Worm (Caenorhabditis elegans) whole organism, L4 larva: ENCODE results near the gene C06H5.14.

Experiments
- D1046.2 ChIP-seq: fragments of 200-800 bp; sonication (Bioruptor generic); IDR thresholded peaks from 2 replicates; pipeline ENCODE4 v1.3.6; 2022; ENCODE audit warnings: missing genetic modification characterization, missing compliant biosample characterization
- F10B5.3 ChIP-seq: sonication (generic microtip); optimal IDR thresholded peaks from 2 replicates; lab custom pipeline; 2016; ENCODE audit warnings: mild to moderate bottlenecking, missing genetic modification characterization, missing compliant biosample characterization
- F26F4.8 ChIP-seq: fragments of 200-800 bp; sonication (Bioruptor generic); conservative IDR thresholded peaks from 2 replicates; pipeline ENCODE4 v1.3.6; 2022; ENCODE audit warnings: missing genetic modification characterization, missing compliant biosample characterization
- T26A8.4 ChIP-seq: fragments of 200-800 bp; sonication (Bioruptor generic); IDR thresholded peaks from 2 replicates; pipeline ENCODE4 v1.3.6; 2022; ENCODE audit warnings: missing genetic modification characterization, missing compliant biosample characterization
- Y105C5A.15 ChIP-seq: fragments of 200-800 bp; sonication (Bioruptor generic); IDR thresholded peaks from 2 replicates; pipeline ENCODE4 v1.3.6; 2022; ENCODE audit warnings: missing genetic modification characterization, missing compliant biosample characterization
- Y48G9A.11 ChIP-seq: fragments of 200-800 bp; sonication (Bioruptor generic); IDR thresholded peaks from 2 replicates; pipeline ENCODE4 v1.3.6; 2022; ENCODE audit warnings: missing genetic modification reagents, missing genetic modification characterization, missing compliant biosample characterization
- aha-1 ChIP-seq: fragments of 150-350 bp; peaks from one replicate; lab custom pipeline; 2014; ENCODE audit warnings: missing biosample characterization, missing genetic modification characterization
- arid-1 ChIP-seq: fragments of 200-800 bp; sonication (Bioruptor generic); conservative IDR thresholded peaks from 2 replicates; pipeline ENCODE4 v1.3.6; 2022; ENCODE audit warnings: missing genetic modification reagents, missing genetic modification characterization, missing compliant biosample characterization
- ctbp-1 ChIP-seq: fragments of 200-800 bp; sonication (Bioruptor generic); IDR thresholded peaks from 2 replicates; pipeline ENCODE4 v1.3.6; 2022; ENCODE audit warnings: missing genetic modification reagents, missing genetic modification characterization, missing compliant biosample characterization
- daf-16 ChIP-seq, 3 experiments: sonication (generic microtip); optimal IDR thresholded peaks; 2 replicates each; lab custom pipeline; 2016 to 2017; ENCODE audit warnings: missing genetic modification characterization in 3 of 3, missing genetic modification reagents in 3 of 3, mild to moderate bottlenecking in 2 of 3, missing compliant biosample characterization in 2 of 3, missing biosample characterization in 1 of 3, moderate library complexity in 1 of 3
- daf-8 ChIP-seq: fragments of 200-800 bp; sonication (Bioruptor generic); IDR thresholded peaks from 2 replicates; pipeline ENCODE4 v1.3.6; 2022; ENCODE audit warnings: missing genetic modification characterization, missing compliant biosample characterization
- dmd-6 ChIP-seq: fragments of 200-800 bp; sonication (Bioruptor generic); IDR thresholded peaks from 2 replicates; pipeline ENCODE4 v1.3.6; 2022; ENCODE audit warnings: missing genetic modification reagents, missing genetic modification characterization, missing compliant biosample characterization
- dmd-8 ChIP-seq: fragments of 200-800 bp; sonication (Bioruptor generic); IDR thresholded peaks from 2 replicates; pipeline ENCODE4 v1.3.6; 2022; ENCODE audit warnings: missing genetic modification characterization, missing compliant biosample characterization
- dpl-1 ChIP-seq: fragments of 150-350 bp; optimal IDR thresholded peaks from 2 replicates; lab custom pipeline; 2014; ENCODE audit warnings: missing biosample characterization, missing genetic modification reagents, missing genetic modification characterization
- dve-1 ChIP-seq: sonication (generic microtip); optimal IDR thresholded peaks from 2 replicates; lab custom pipeline; 2017; ENCODE audit warnings: antibody characterized with exemption, mild to moderate bottlenecking, missing genetic modification characterization, missing compliant biosample characterization; ENCODE audit not compliant: insufficient read depth
- egl-27 ChIP-seq: sonication (generic microtip); optimal IDR thresholded peaks from 3 replicates; lab custom pipeline; 2017; ENCODE audit warnings: missing biosample characterization, missing genetic modification reagents, missing genetic modification characterization
- gei-8 ChIP-seq: fragments of 200-800 bp; sonication (Bioruptor generic); optimal IDR thresholded peaks from 2 replicates; lab custom pipeline; 2018; ENCODE audit warnings: mild to moderate bottlenecking, missing genetic modification characterization, missing compliant biosample characterization
- hif-1 ChIP-seq, 2 experiments: sonication (generic microtip); optimal IDR thresholded peaks; 2 replicates each; lab custom pipeline; 2016 to 2017; ENCODE audit warnings: missing compliant biosample characterization in 2 of 2, missing genetic modification characterization in 2 of 2, missing genetic modification reagents in 2 of 2, missing genotype in 2 of 2, mild to moderate bottlenecking in 1 of 2
- hlh-11 ChIP-seq: fragments of 200-800 bp; sonication (Bioruptor generic); optimal IDR thresholded peaks from 2 replicates; lab custom pipeline; 2018; ENCODE audit warnings: mild to moderate bottlenecking, missing genetic modification characterization, missing compliant biosample characterization
- lin-29 ChIP-seq: fragments of 200-800 bp; sonication (Bioruptor generic); IDR thresholded peaks from 2 replicates; pipeline ENCODE4 v1.3.6; 2022; ENCODE audit warnings: missing genetic modification reagents, missing genetic modification characterization, missing compliant biosample characterization
- madf-5 ChIP-seq, 2 experiments: fragments of 200-800 bp; sonication (Bioruptor generic); IDR thresholded peaks; 2 replicates each; pipeline ENCODE4 v1.3.6; 2022; ENCODE audit warnings: missing compliant biosample characterization in 2 of 2, missing genetic modification characterization in 2 of 2
- mdl-1 ChIP-seq, 2 experiments: fragments of 150-350 bp in 1 of 2; sonication (generic microtip) in 1 of 2; optimal IDR thresholded peaks; 2 replicates each; lab custom pipeline; 2014 to 2017; ENCODE audit warnings: missing biosample characterization in 2 of 2, missing genetic modification characterization in 2 of 2
- mep-1 ChIP-seq: fragments of 150-350 bp; sonication (generic microtip); optimal IDR thresholded peaks from 3 replicates; lab custom pipeline; 2014; ENCODE audit warnings: missing biosample characterization, missing genetic modification characterization
- mes-2 ChIP-seq: sonication (generic microtip); optimal IDR thresholded peaks from 2 replicates; lab custom pipeline; 2016; ENCODE audit warnings: missing genotype, mild to moderate bottlenecking, missing genetic modification characterization, missing compliant biosample characterization; ENCODE audit not compliant: poor library complexity, severe bottlenecking
- nhr-102 ChIP-seq: sonication (generic microtip); optimal IDR thresholded peaks from 2 replicates; lab custom pipeline; 2016; ENCODE audit warnings: mild to moderate bottlenecking, missing genetic modification characterization, moderate library complexity, missing compliant biosample characterization
- nhr-111 ChIP-seq: fragments of 200-800 bp; sonication (Bioruptor generic); optimal IDR thresholded peaks from 2 replicates; lab custom pipeline; 2018; ENCODE audit warnings: mild to moderate bottlenecking, missing genetic modification characterization, missing compliant biosample characterization
- nhr-25 ChIP-seq: sonication (generic microtip); optimal IDR thresholded peaks from 2 replicates; lab custom pipeline; 2017; ENCODE audit warnings: missing genetic modification characterization, mild to moderate bottlenecking, missing compliant biosample characterization, antibody characterized with exemption, moderate library complexity, borderline replicate concordance; ENCODE audit not compliant: insufficient read depth
- nhr-42 ChIP-seq: fragments of 200-800 bp; sonication (Bioruptor generic); IDR thresholded peaks from 2 replicates; pipeline ENCODE4 v1.3.6; 2022; ENCODE audit warnings: missing genetic modification characterization, missing compliant biosample characterization
- nhr-48 ChIP-seq: sonication (generic microtip); optimal IDR thresholded peaks from 2 replicates; lab custom pipeline; 2016; ENCODE audit warnings: mild to moderate bottlenecking, missing genetic modification characterization, missing compliant biosample characterization
- nhr-76 ChIP-seq: fragments of 150-350 bp; optimal IDR thresholded peaks from 2 replicates; lab custom pipeline; 2014; ENCODE audit warnings: missing biosample characterization, missing genetic modification characterization
- php-3 ChIP-seq: fragments of 200-800 bp; sonication (Bioruptor generic); IDR thresholded peaks from 2 replicates; pipeline ENCODE4 v1.3.6; 2022; ENCODE audit warnings: missing genetic modification reagents, missing genetic modification characterization, missing compliant biosample characterization
- rbr-2 ChIP-seq: sonication (generic microtip); optimal IDR thresholded peaks from 2 replicates; lab custom pipeline; 2016; ENCODE audit warnings: missing genotype, missing genetic modification characterization, missing compliant biosample characterization
- set-16 ChIP-seq: fragments of 200-800 bp; sonication (Bioruptor generic); IDR thresholded peaks from 2 replicates; pipeline ENCODE4 v1.3.6; 2022; ENCODE audit warnings: missing genetic modification reagents, missing genetic modification characterization, missing compliant biosample characterization
- skn-1 ChIP-seq: fragments of 150-350 bp; optimal IDR thresholded peaks from 2 replicates; lab custom pipeline; 2014; ENCODE audit warnings: missing biosample characterization, missing genetic modification characterization
- spr-1 ChIP-seq: sonication (generic microtip); optimal IDR thresholded peaks from 2 replicates; lab custom pipeline; 2016; ENCODE audit warnings: mild to moderate bottlenecking, missing genetic modification characterization, missing compliant biosample characterization
- spr-3 ChIP-seq: fragments of 200-800 bp; sonication (Bioruptor generic); optimal IDR thresholded peaks from 2 replicates; lab custom pipeline; 2018; ENCODE audit warnings: mild to moderate bottlenecking, missing genetic modification characterization, missing compliant biosample characterization
- unc-130 ChIP-seq: sonication (generic microtip); optimal IDR thresholded peaks from 2 replicates; lab custom pipeline; 2016; ENCODE audit warnings: missing genetic modification reagents, missing genetic modification characterization, missing compliant biosample characterization
- unc-62 ChIP-seq, 3 experiments: fragments of 150-350 bp in 1 of 3; sonication (generic microtip); optimal IDR thresholded peaks in 2 of 3; peaks in 1 of 3; 1 replicate in 1 of 3; 2 replicates in 2 of 3; lab custom pipeline; 2014 to 2017; ENCODE audit warnings: missing biosample characterization in 3 of 3, missing genetic modification characterization in 3 of 3, missing genetic modification reagents in 3 of 3, missing genotype in 1 of 3
- vab-7 ChIP-seq: fragments of 200-800 bp; sonication (Bioruptor generic); IDR thresholded peaks from 2 replicates; pipeline ENCODE4 v1.3.6; 2022; ENCODE audit warnings: missing genetic modification reagents, missing genetic modification characterization, missing compliant biosample characterization
- zfp-3 ChIP-seq: fragments of 200-800 bp; sonication (Bioruptor generic); conservative IDR thresholded peaks from 2 replicates; pipeline ENCODE4 v1.3.6; 2022; ENCODE audit warnings: missing genetic modification reagents, missing genetic modification characterization, missing compliant biosample characterization
- ztf-7 ChIP-seq: fragments of 150-350 bp; optimal IDR thresholded peaks from 2 replicates; lab custom pipeline; 2014; ENCODE audit warnings: missing biosample characterization, missing genetic modification characterization

C06H5.14 gene

DNA sequence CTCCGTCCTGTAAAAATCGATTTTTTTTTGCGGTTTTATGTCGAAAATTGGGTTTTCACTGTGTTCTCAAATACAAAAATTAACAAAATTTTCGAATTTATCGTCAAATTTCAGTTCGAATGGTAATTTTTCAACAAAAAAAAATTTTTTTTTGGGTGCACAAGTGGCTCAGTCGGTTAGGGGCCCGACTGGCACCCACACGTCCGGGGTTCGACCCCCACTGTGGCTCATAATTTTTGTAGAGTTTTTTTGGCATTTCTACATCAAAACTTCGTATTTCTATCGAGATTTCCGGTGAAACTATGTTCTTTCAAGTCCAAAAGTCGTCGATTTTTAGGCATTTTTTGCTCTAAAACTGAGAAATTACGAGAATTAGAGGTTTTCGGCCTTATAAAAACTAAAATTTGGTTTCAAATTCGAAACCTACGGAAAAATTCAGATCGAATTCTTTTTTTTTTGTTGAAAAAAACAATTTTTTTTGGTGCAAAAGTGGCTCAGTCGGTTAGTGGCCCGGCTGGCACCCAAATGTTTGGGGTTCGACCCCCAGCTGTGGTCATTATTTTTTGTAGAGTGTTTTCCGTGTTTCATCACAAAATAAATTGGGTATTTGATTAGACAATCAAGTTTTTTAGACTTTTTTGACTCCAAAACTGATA, 44.2 kb downstream of the C06H5.14 start:
- TF ChIP-seq egl-27, result no peak
- TF ChIP-seq zfp-3, result no peak
- peak in 1 of 2 experiments; percentile 81 for TF ChIP-seq unc-62 (GFP tag; optimal IDR thresholded peaks at IDR 0.05 in 1 of 2; lab: Kevin White, UChicago)
- no peak for TF ChIP-seq unc-62 (tag; optimal IDR thresholded peaks at IDR 0.05; lab: Kevin White, UChicago)
- TF ChIP-seq skn-1 (tag; lab: Kevin White, UChicago), result no peak

DNA sequence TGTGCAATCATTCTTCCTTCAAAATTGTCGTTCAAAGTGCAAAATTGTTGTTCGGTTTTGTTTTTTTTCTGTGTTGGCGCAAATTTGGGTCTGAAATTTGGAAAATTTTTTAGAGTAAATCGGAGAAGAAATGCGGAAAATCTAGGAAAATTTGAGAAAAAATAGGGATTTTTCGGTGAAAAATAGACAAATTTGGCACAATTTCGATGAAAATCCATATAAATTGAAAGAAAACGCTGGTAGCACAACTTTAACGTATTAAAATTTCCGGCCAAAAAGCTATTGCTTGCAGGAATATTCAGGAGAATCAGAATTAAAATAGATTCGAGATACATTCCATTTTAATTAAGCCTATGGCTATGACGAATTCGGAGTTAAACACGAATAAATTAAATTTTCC, 45.2 kb downstream of the C06H5.14 start, which contains the start of gene dpy-21:
TSS of gene dpy-21 (minus strand) at position 101 of the 400 bp plus-strand sequence.
- TF ChIP-seq aha-1 (tag; lab: Kevin White, UChicago), result peak; percentile 84
- no peak for TF ChIP-seq F10B5.3

DNA sequence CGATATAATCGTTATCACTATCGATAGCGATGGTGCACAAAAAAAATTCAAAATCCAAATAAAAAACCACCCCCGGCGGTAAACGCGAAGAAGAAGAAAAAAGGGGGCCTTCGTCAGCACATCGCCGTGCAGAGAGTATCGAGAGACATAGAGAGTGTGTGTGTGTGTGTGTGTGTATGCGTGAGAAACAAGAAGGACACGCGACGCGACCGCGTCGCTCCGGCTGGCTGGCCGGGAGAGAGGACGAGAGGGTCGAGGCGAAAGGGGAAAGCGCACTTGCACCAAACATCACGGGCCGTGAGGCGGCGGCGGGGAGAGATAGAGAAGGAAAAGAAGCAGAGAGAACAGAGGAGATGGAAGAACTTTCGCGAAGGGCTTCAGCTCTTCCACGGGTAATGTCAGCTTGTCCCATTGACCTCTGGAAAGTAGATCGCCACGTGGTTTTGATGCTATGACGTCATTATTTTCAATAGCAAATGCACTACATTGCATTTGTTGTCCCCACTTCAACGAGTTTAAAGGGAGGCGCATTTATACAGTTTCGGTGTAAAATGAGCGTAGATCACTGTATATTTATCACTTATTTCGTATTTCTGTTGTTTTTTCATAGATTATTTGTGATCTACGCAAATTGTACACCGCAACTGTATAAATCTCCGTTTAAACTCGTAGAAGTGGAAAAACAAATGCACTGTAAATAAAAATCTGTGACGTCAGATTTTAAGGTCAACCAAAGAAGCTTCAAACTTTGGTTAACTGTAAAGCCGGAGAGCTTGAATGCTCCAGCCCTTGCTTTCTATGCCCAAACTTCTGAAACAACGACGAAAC, 47.5 kb downstream of the C06H5.14 start, which contains the start of gene Y59A8B.24:
TSS of gene Y59A8B.24 (plus strand) at position 778 of the 828 bp plus-strand sequence.
- no peak for TF ChIP-seq D1046.2
- peak; percentile 72 for TF ChIP-seq ctbp-1 (GFP tag; lab: Robert Waterston, UW)
- peak; percentile 93 for TF ChIP-seq nhr-48 (tag; lab: Kevin White, UChicago)
- TF ChIP-seq gei-8 (GFP tag; lab: Kevin White, UChicago), result peak; percentile 40
- peak; percentile 87 for TF ChIP-seq dmd-6 (GFP tag; lab: Robert Waterston, UW)
- TF ChIP-seq hlh-11, result peak; percentile 98
- TF ChIP-seq rbr-2, result peak; percentile 95
- TF ChIP-seq madf-5 (GFP tag; IDR thresholded peaks at IDR 0.05; lab: Robert Waterston, UW), result 0 out of 4 replicates have a peak, but pooled peaks of 1 of the 2 experiments have one; percentile 43
- 0 out of 2 replicates have a peak, but pooled peaks have one; percentile 67 for TF ChIP-seq dmd-8 (GFP tag; lab: Robert Waterston, UW)
- peak; percentile 88 to 100 for TF ChIP-seq hif-1 (tag; optimal IDR thresholded peaks at IDR 0.05; lab: Kevin White, UChicago)
- TF ChIP-seq mdl-1 (tag; optimal IDR thresholded peaks at IDR 0.05; lab: Kevin White, UChicago), result peak; percentile 67 to 94
- TF ChIP-seq dve-1 (tag; lab: Kevin White, UChicago), result peak; percentile 98
- TF ChIP-seq lin-29, result peak; percentile 71; the same call in 1 of the 2 replicates
- TF ChIP-seq nhr-76, result no peak
- no peak; the same call in 1 of the 2 replicates for TF ChIP-seq Y105C5A.15 (GFP tag; lab: Robert Waterston, UW)
- TF ChIP-seq skn-1 (tag; lab: Kevin White, UChicago), result no peak
- peak; percentile 100 for TF ChIP-seq set-16 (GFP tag; lab: Robert Waterston, UW)
- TF ChIP-seq arid-1, result peak; percentile 85
- no peak for TF ChIP-seq nhr-111
- TF ChIP-seq daf-8, result no peak
- peak; percentile 83 for TF ChIP-seq nhr-25 (tag; lab: Kevin White, UChicago)
- peak; percentile 31 for TF ChIP-seq ztf-7 (tag; lab: Kevin White, UChicago)
- TF ChIP-seq php-3 (GFP tag; lab: Robert Waterston, UW), result peak; percentile 47
- peak; percentile 95 for TF ChIP-seq mep-1 (tag; lab: Kevin White, UChicago)
- TF ChIP-seq spr-1 (tag; lab: Kevin White, UChicago), result peak; percentile 84
- peak; percentile 68 for TF ChIP-seq nhr-102 (tag; lab: Kevin White, UChicago)
- TF ChIP-seq dpl-1 (GFP tag; lab: Kevin White, UChicago), result peak; percentile 68
- TF ChIP-seq T26A8.4, result peak; percentile 79
- TF ChIP-seq F26F4.8 (GFP tag; lab: Robert Waterston, UW), result no peak
- no peak for TF ChIP-seq Y48G9A.11 (GFP tag; lab: Robert Waterston, UW)
- TF ChIP-seq mes-2 (tag; lab: Kevin White, UChicago), result peak; percentile 95
- peak; percentile 74; the same call in 1 of the 2 replicates for TF ChIP-seq zfp-3
- TF ChIP-seq daf-16 (GFP tag; optimal IDR thresholded peaks at IDR 0.05; lab: Kevin White, UChicago), result peak; percentile 52 to 59
- peak; percentile 90 for TF ChIP-seq daf-16 (tag; optimal IDR thresholded peaks at IDR 0.05; lab: Kevin White, UChicago)
- TF ChIP-seq spr-3, result peak; percentile 78
- peak; percentile 65 for TF ChIP-seq unc-130 (GFP tag; lab: Kevin White, UChicago)
- peak; percentile 77 for TF ChIP-seq nhr-42 (GFP tag; lab: Robert Waterston, UW)
- TF ChIP-seq vab-7 (GFP tag; lab: Robert Waterston, UW), result peak; percentile 39; the same call in 1 of the 2 replicates
